Fruit fly (Drosophila melanogaster) whole organism, wandering third instar larva: ENCODE measurements around the gene senju.

Experiments
- Abd-B ChIP-seq: fragments of >200 bp; optimal IDR thresholded peaks from 2 replicates; lab custom pipeline; 2017; ENCODE audit warnings: missing biosample characterization, missing genetic modification characterization
- CG32264 ChIP-seq: fragments of 200-800 bp; sonication (Bioruptor generic); optimal IDR thresholded peaks from 2 replicates; lab custom pipeline; 2016; ENCODE audit warnings: missing biosample characterization, missing genetic modification characterization
- CG9705 ChIP-seq: fragments of 200-800 bp; sonication (Bioruptor generic); optimal IDR thresholded peaks from 2 replicates; lab custom pipeline; 2018; ENCODE audit warnings: missing biosample characterization, mild to moderate bottlenecking, missing genetic modification characterization
- CrebA ChIP-seq: fragments of 200-800 bp; sonication (Bioruptor generic); optimal IDR thresholded peaks from 2 replicates; lab custom pipeline; 2016; ENCODE audit warnings: missing biosample characterization, mild to moderate bottlenecking, missing genetic modification characterization, borderline replicate concordance
- Dfd ChIP-seq: fragments of >200 bp; optimal IDR thresholded peaks from 2 replicates; lab custom pipeline; 2017; ENCODE audit warnings: missing biosample characterization, missing genetic modification characterization
- Dif ChIP-seq: fragments of 200-275, 200-300 bp; sonication (Bioruptor generic); optimal IDR thresholded peaks from 2 replicates; lab custom pipeline; 2018; ENCODE audit warnings: missing biosample characterization, missing genetic modification characterization; ENCODE audit not compliant: partially characterized antibody
- GATAd ChIP-seq: sonication (Bioruptor generic); optimal IDR thresholded peaks from 2 replicates; lab custom pipeline; 2016; ENCODE audit warnings: missing biosample characterization, missing genetic modification characterization
- HLH106 ChIP-seq: fragments of 200-800 bp; optimal IDR thresholded peaks from 3 replicates; lab custom pipeline; 2019; ENCODE audit warnings: missing biosample characterization, mild to moderate bottlenecking, missing genetic modification characterization, moderate library complexity
- Hnf4 ChIP-seq: fragments of 200-800 bp; sonication (Bioruptor generic); optimal IDR thresholded peaks from 2 replicates; lab custom pipeline; 2016; ENCODE audit warnings: missing biosample characterization, mild to moderate bottlenecking, missing genetic modification characterization
- Hr78 ChIP-seq: fragments of >200 bp; optimal IDR thresholded peaks from 2 replicates; lab custom pipeline; 2017; ENCODE audit warnings: missing biosample characterization, missing genetic modification characterization
- Hr83 ChIP-seq: fragments of 200-300 bp; sonication (Bioruptor generic); optimal IDR thresholded peaks from 2 replicates; lab custom pipeline; 2016; ENCODE audit warnings: missing biosample characterization, mild to moderate bottlenecking, missing genetic modification characterization, moderate library complexity; ENCODE audit not compliant: poor library complexity, severe bottlenecking
- Jra ChIP-seq: sonication (Bioruptor generic); optimal IDR thresholded peaks from 2 replicates; lab custom pipeline; 2016; ENCODE audit warnings: missing biosample characterization, missing genetic modification characterization
- Mio ChIP-seq: sonication (Bioruptor generic); optimal IDR thresholded peaks from 2 replicates; lab custom pipeline; 2016; ENCODE audit warnings: missing biosample characterization, missing genetic modification characterization
- Myc ChIP-seq: fragments of >200 bp; optimal IDR thresholded peaks from 2 replicates; lab custom pipeline; 2017
- N ChIP-seq: fragments of >200 bp; optimal IDR thresholded peaks from 2 replicates; lab custom pipeline; 2018; ENCODE audit warnings: missing biosample characterization, missing external identifiers, missing genetic modification characterization
- OdsH ChIP-seq: fragments of 200-800 bp; sonication (Bioruptor generic); optimal IDR thresholded peaks from 2 replicates; lab custom pipeline; 2016; ENCODE audit warnings: missing biosample characterization, mild to moderate bottlenecking, missing genetic modification characterization
- Rel ChIP-seq, 2 experiments: fragments of 200-800 bp; sonication (Bioruptor generic) in 1 of 2; optimal IDR thresholded peaks; 2 replicates in 1 of 2; 3 replicates in 1 of 2; lab custom pipeline; 2016 to 2019; ENCODE audit warnings: mild to moderate bottlenecking in 2 of 2, missing biosample characterization in 2 of 2, missing genetic modification characterization in 2 of 2, moderate library complexity in 1 of 2
- Sp1 ChIP-seq: fragments of 200-800 bp; sonication (Bioruptor generic); optimal IDR thresholded peaks from 3 replicates; lab custom pipeline; 2019; ENCODE audit warnings: missing biosample characterization, mild to moderate bottlenecking, missing genetic modification characterization, moderate library complexity
- Vsx2 ChIP-seq: fragments of 200-300, 225-300 bp; sonication (Bioruptor generic); optimal IDR thresholded peaks from 2 replicates; lab custom pipeline; 2018; ENCODE audit warnings: missing biosample characterization, missing genetic modification characterization; ENCODE audit not compliant: partially characterized antibody
- br ChIP-seq: fragments of 200-800 bp; sonication (Bioruptor generic); optimal IDR thresholded peaks from 2 replicates; lab custom pipeline; 2016; ENCODE audit warnings: missing biosample characterization, missing genetic modification characterization
- brk ChIP-seq: fragments of 200-800 bp; sonication (Bioruptor generic); optimal IDR thresholded peaks from 2 replicates; lab custom pipeline; 2016; ENCODE audit warnings: missing biosample characterization, mild to moderate bottlenecking, missing genetic modification characterization
- dl ChIP-seq, 2 experiments: fragments of 175-275, 200-275 bp in 1 of 2; fragments of 200-275 bp in 1 of 2; sonication (Bioruptor generic); optimal IDR thresholded peaks; lab custom pipeline; 2018; ENCODE audit warnings: mild to moderate bottlenecking in 2 of 2, missing biosample characterization in 2 of 2, missing genetic modification characterization in 2 of 2, moderate library complexity in 2 of 2; ENCODE audit not compliant: partially characterized antibody in 2 of 2, insufficient read depth in 1 of 2
- dmrt93B ChIP-seq: fragments of 200-800 bp; sonication (Bioruptor generic); optimal IDR thresholded peaks from 2 replicates; lab custom pipeline; 2018; ENCODE audit warnings: missing biosample characterization, mild to moderate bottlenecking, missing genetic modification characterization
- dsf ChIP-seq: sonication (Bioruptor generic); optimal IDR thresholded peaks from 2 replicates; lab custom pipeline; 2016; ENCODE audit warnings: missing biosample characterization, missing genetic modification characterization, borderline replicate concordance
- ey ChIP-seq: fragments of 200-800 bp; sonication (Bioruptor generic); optimal IDR thresholded peaks from 2 replicates; lab custom pipeline; 2016; ENCODE audit warnings: missing biosample characterization, missing genetic modification characterization
- foxo ChIP-seq, 2 experiments: fragments of 200-800 bp; sonication (Bioruptor generic); optimal IDR thresholded peaks; 2 replicates in 1 of 2; 3 replicates in 1 of 2; lab custom pipeline; 2016 to 2017; ENCODE audit warnings: missing biosample characterization in 2 of 2, missing genetic modification characterization in 2 of 2
- fru ChIP-seq: fragments of 200-800 bp; sonication (Bioruptor generic); optimal IDR thresholded peaks from 3 replicates; lab custom pipeline; 2016; ENCODE audit warnings: missing biosample characterization, mild to moderate bottlenecking, missing genetic modification characterization
- h ChIP-seq: fragments of 200-800 bp; sonication (Bioruptor generic); optimal IDR thresholded peaks from 3 replicates; lab custom pipeline; 2016; ENCODE audit warnings: missing biosample characterization, mild to moderate bottlenecking, missing genetic modification characterization
- jim ChIP-seq: fragments of 175-275, 200-325 bp; sonication (Bioruptor generic); optimal IDR thresholded peaks from 2 replicates; lab custom pipeline; 2016; ENCODE audit warnings: missing biosample characterization, mild to moderate bottlenecking, missing genetic modification characterization
- lola ChIP-seq: fragments of >200 bp; optimal IDR thresholded peaks from 2 replicates; lab custom pipeline; 2017; ENCODE audit warnings: missing biosample characterization, missing genetic modification characterization
- pan ChIP-seq: fragments of >200 bp; optimal IDR thresholded peaks from 2 replicates; lab custom pipeline; 2017
- psq ChIP-seq: fragments of 200-800 bp; sonication (Bioruptor generic); optimal IDR thresholded peaks from 3 replicates; lab custom pipeline; 2017; ENCODE audit warnings: missing biosample characterization, mild to moderate bottlenecking, missing genetic modification characterization, moderate library complexity
- rgr ChIP-seq: fragments of 200-800 bp; sonication (Bioruptor generic); optimal IDR thresholded peaks from 3 replicates; lab custom pipeline; 2016; ENCODE audit warnings: missing biosample characterization, mild to moderate bottlenecking, missing genetic modification characterization
- sage ChIP-seq: fragments of 200-800 bp; sonication (Bioruptor generic); optimal IDR thresholded peaks from 2 replicates; lab custom pipeline; 2016; ENCODE audit warnings: missing biosample characterization, mild to moderate bottlenecking, missing genetic modification characterization
- sv ChIP-seq: fragments of 200-800 bp; sonication (Bioruptor generic); optimal IDR thresholded peaks from 3 replicates; lab custom pipeline; 2016; ENCODE audit warnings: missing biosample characterization, missing genetic modification characterization
- tai ChIP-seq: sonication (Bioruptor generic); optimal IDR thresholded peaks from 2 replicates; lab custom pipeline; 2016; ENCODE audit warnings: missing biosample characterization, missing genetic modification characterization
- usp ChIP-seq: fragments of >200 bp; optimal IDR thresholded peaks from 2 replicates; lab custom pipeline; 2017; ENCODE audit warnings: missing biosample characterization, missing genetic modification characterization
- woc ChIP-seq: sonication (Bioruptor generic); optimal IDR thresholded peaks from 2 replicates; lab custom pipeline; 2016; ENCODE audit warnings: missing biosample characterization, mild to moderate bottlenecking, missing genetic modification characterization

senju gene

dm6 chr2L:5085561-5085960 is 32.9 kb downstream of the senju start:
- no peak for TF ChIP-seq CG32264 (GFP tag; lab: Kevin White, UChicago)
- TF ChIP-seq fru (GFP tag; lab: Kevin White, UChicago) = peak; percentile 29
- TF ChIP-seq N (GFP tag; lab: Kevin White, UChicago) = no peak
- no peak for TF ChIP-seq Hr78
- no peak for TF ChIP-seq Mio (GFP tag; lab: Kevin White, UChicago)
- no peak for TF ChIP-seq GATAd (GFP tag; lab: Kevin White, UChicago)
- TF ChIP-seq h = peak; percentile 35
- TF ChIP-seq foxo (GFP tag; optimal IDR thresholded peaks at IDR 0.05; lab: Kevin White, UChicago) = peak in 1 of 2 experiments; percentile 44
- TF ChIP-seq HLH106 (tag; lab: Kevin White, UChicago) = peak; percentile 25
- no peak for TF ChIP-seq Abd-B (GFP tag; lab: Kevin White, UChicago)
- peak; percentile 42 for TF ChIP-seq psq
- TF ChIP-seq usp (GFP tag; lab: Kevin White, UChicago) = no peak
- TF ChIP-seq Sp1 (GFP tag; lab: Kevin White, UChicago) = peak; percentile 10
- no peak for TF ChIP-seq Jra (GFP tag; lab: Kevin White, UChicago)
- TF ChIP-seq jim (GFP tag; lab: Kevin White, UChicago) = no peak
- TF ChIP-seq pan = no peak
- TF ChIP-seq Rel (GFP tag; optimal IDR thresholded peaks at IDR 0.05; lab: Kevin White, UChicago) = no peak
- TF ChIP-seq Rel (tag; optimal IDR thresholded peaks at IDR 0.05; lab: Kevin White, UChicago) = no peak
- peak; percentile 32 for TF ChIP-seq rgr (GFP tag; lab: Kevin White, UChicago)
- peak; percentile 39 for TF ChIP-seq Hnf4 (GFP tag; lab: Kevin White, UChicago)
- TF ChIP-seq dl (GFP tag; optimal IDR thresholded peaks at IDR 0.05; lab: Kevin White, UChicago; ENCODE audit: insufficient read depth in 1 of 2, partially characterized antibody in 2 of 2) = no peak

DNA sequence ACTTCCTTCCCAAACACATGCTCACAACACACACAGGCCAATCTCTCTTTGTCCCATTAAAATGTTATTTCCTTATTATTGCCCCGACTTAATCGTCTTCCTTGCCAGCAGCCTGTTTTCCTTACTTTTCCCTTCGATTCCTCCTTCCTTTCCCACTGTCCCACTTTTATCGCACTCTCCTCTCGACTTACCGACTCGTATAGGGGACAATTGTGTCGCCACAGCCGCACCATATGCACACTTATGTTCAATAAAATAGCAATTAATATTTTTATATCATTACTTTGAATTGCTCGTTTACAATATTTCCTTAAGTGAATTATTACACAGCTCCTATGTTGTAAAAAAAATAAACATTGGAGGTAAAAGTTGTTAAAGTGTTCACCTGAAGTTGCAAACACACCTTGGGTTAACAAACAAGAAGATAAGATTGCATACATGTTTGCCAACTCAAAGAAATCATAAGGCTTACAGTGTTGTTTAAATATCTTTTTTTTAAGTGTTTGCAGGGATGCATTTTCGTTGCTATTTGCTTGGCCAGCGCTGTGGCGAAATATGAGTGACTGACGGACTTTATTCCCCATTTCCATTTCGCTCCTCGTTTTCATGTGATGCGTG is 34.4 kb downstream of the senju start:
- TF ChIP-seq CG9705 (peak; percentile 29), lola (GFP tag; lab: Kevin White, UChicago) (no peak), CG32264 (GFP tag; lab: Kevin White, UChicago) (peak; percentile 47), N (GFP tag; lab: Kevin White, UChicago) (no peak), ey (peak; percentile 73), foxo (GFP tag; optimal IDR thresholded peaks at IDR 0.05; lab: Kevin White, UChicago) (peak in 1 of 2 experiments; percentile 81), Abd-B (GFP tag; lab: Kevin White, UChicago) (no peak), pan (no peak), Hnf4 (GFP tag; lab: Kevin White, UChicago) (peak; percentile 49), Jra (GFP tag; lab: Kevin White, UChicago) (peak; percentile 48), GATAd (GFP tag; lab: Kevin White, UChicago) (no peak), HLH106 (tag; lab: Kevin White, UChicago) (peak; percentile 68), rgr (GFP tag; lab: Kevin White, UChicago) (peak; percentile 74), woc (GFP tag; lab: Kevin White, UChicago) (peak; percentile 55), Myc (lab: Kevin White, UChicago) (no peak), psq (peak; percentile 70), OdsH (peak; percentile 75), Sp1 (GFP tag; lab: Kevin White, UChicago) (peak; percentile 76), tai (GFP tag; lab: Kevin White, UChicago) (peak; percentile 74), usp (GFP tag; lab: Kevin White, UChicago) (no peak), sv (GFP tag; lab: Kevin White, UChicago) (peak; percentile 68), h (peak; percentile 80), Rel (GFP tag; optimal IDR thresholded peaks at IDR 0.05; lab: Kevin White, UChicago) (no peak), Rel (tag; optimal IDR thresholded peaks at IDR 0.05; lab: Kevin White, UChicago) (no peak), CrebA (GFP tag; lab: Kevin White, UChicago) (peak; percentile 20), Hr78 (no peak), Dif (GFP tag; lab: Kevin White, UChicago) (no peak), Dfd (no peak), fru (GFP tag; lab: Kevin White, UChicago) (peak; percentile 75), Vsx2 (GFP tag; lab: Kevin White, UChicago) (no peak), Mio (GFP tag; lab: Kevin White, UChicago) (no peak), dmrt93B (peak; percentile 68), brk (GFP tag; lab: Kevin White, UChicago) (peak; percentile 41), jim (GFP tag; lab: Kevin White, UChicago) (no peak), sage (GFP tag; lab: Kevin White, UChicago) (peak; percentile 46), dsf (GFP tag; lab: Kevin White, UChicago) (peak; percentile 20), br (GFP tag; lab: Kevin White, UChicago) (peak; percentile 79), dl (GFP tag; optimal IDR thresholded peaks at IDR 0.05; lab: Kevin White, UChicago; ENCODE audit: insufficient read depth in 1 of 2, partially characterized antibody in 2 of 2) (no peak), Hr83 (GFP tag; lab: Kevin White, UChicago) (no peak)
- TF ChIP-seq, all 38 proteins: peak for 22
